Worm (Caenorhabditis elegans) whole organism, L4 larva: ENCODE measurements around the gene Y97E10AR.6.

Source experiments
- D1046.2 ChIP-seq: fragments of 200-800 bp; sonication (Bioruptor generic); IDR thresholded peaks from 2 replicates; pipeline ENCODE4 v1.3.6; 2022; ENCODE audit warnings: missing genetic modification characterization, missing compliant biosample characterization
- F37D6.2 ChIP-seq: sonication (generic microtip); optimal IDR thresholded peaks from 2 replicates; lab custom pipeline; 2016; ENCODE audit warnings: mild to moderate bottlenecking, missing genetic modification characterization, missing compliant biosample characterization
- T20F7.1 ChIP-seq: fragments of 200-800 bp; sonication (Bioruptor generic); optimal IDR thresholded peaks from 2 replicates; lab custom pipeline; 2018; ENCODE audit warnings: mild to moderate bottlenecking, missing genetic modification characterization, missing compliant biosample characterization
- T26A8.4 ChIP-seq: fragments of 200-800 bp; sonication (Bioruptor generic); IDR thresholded peaks from 2 replicates; pipeline ENCODE4 v1.3.6; 2022; ENCODE audit warnings: missing genetic modification characterization, missing compliant biosample characterization
- Y75B8A.6 ChIP-seq: fragments of 200-800 bp; sonication (Bioruptor generic); IDR thresholded peaks from 2 replicates; pipeline ENCODE4 v1.3.6; 2022; ENCODE audit warnings: missing genetic modification reagents, missing genetic modification characterization, missing compliant biosample characterization
- aha-1 ChIP-seq: fragments of 150-350 bp; peaks from one replicate; lab custom pipeline; 2014; ENCODE audit warnings: missing biosample characterization, missing genetic modification characterization
- ama-1 ChIP-seq: fragments of 150-350 bp; optimal IDR thresholded peaks from 2 replicates; lab custom pipeline; 2014; ENCODE audit warnings: inconsistent platforms, mixed read lengths
- attf-4 ChIP-seq: sonication (generic microtip); optimal IDR thresholded peaks from 3 replicates; lab custom pipeline; 2017; ENCODE audit warnings: missing biosample characterization, missing genetic modification characterization
- ceh-20 ChIP-seq: fragments of 200-800 bp; sonication (Bioruptor generic); IDR thresholded peaks from 2 replicates; pipeline ENCODE4 v1.3.6; 2022; ENCODE audit warnings: missing genetic modification reagents, missing genetic modification characterization, missing compliant biosample characterization
- ceh-62 ChIP-seq: sonication (generic microtip); optimal IDR thresholded peaks from 2 replicates; lab custom pipeline; 2017; ENCODE audit warnings: missing biosample characterization, missing genetic modification characterization
- ctbp-1 ChIP-seq: fragments of 200-800 bp; sonication (Bioruptor generic); IDR thresholded peaks from 2 replicates; pipeline ENCODE4 v1.3.6; 2022; ENCODE audit warnings: missing genetic modification reagents, missing genetic modification characterization, missing compliant biosample characterization
- dmd-8 ChIP-seq: fragments of 200-800 bp; sonication (Bioruptor generic); IDR thresholded peaks from 2 replicates; pipeline ENCODE4 v1.3.6; 2022; ENCODE audit warnings: missing genetic modification characterization, missing compliant biosample characterization
- dve-1 ChIP-seq: sonication (generic microtip); optimal IDR thresholded peaks from 2 replicates; lab custom pipeline; 2017; ENCODE audit warnings: antibody characterized with exemption, mild to moderate bottlenecking, missing genetic modification characterization, missing compliant biosample characterization; ENCODE audit not compliant: insufficient read depth
- egl-43 ChIP-seq: fragments of 200-800 bp; sonication (Bioruptor generic); IDR thresholded peaks from 2 replicates; pipeline ENCODE4 v1.3.6; 2022; ENCODE audit warnings: missing genetic modification reagents, missing genetic modification characterization, missing compliant biosample characterization
- fkh-10 ChIP-seq: fragments of 150-350 bp; optimal IDR thresholded peaks from 2 replicates; lab custom pipeline; 2014; ENCODE audit warnings: missing biosample characterization, missing genetic modification reagents, missing genetic modification characterization
- lin-1 ChIP-seq: fragments of 200-800 bp; sonication (Bioruptor generic); IDR thresholded peaks from 2 replicates; pipeline ENCODE4 v1.3.6; 2022; ENCODE audit warnings: missing genetic modification reagents, missing genetic modification characterization, missing compliant biosample characterization
- lin-15B ChIP-seq: fragments of 150-350 bp; sonication (generic microtip); optimal IDR thresholded peaks from 3 replicates; lab custom pipeline; 2014; ENCODE audit warnings: missing biosample characterization, missing genetic modification characterization
- madf-9 ChIP-seq: fragments of 200-800 bp; sonication (Bioruptor generic); conservative IDR thresholded peaks from 2 replicates; pipeline ENCODE4 v1.3.6; 2022; ENCODE audit warnings: missing genetic modification reagents, missing genetic modification characterization, missing compliant biosample characterization
- mep-1 ChIP-seq: fragments of 150-350 bp; sonication (generic microtip); optimal IDR thresholded peaks from 3 replicates; lab custom pipeline; 2014; ENCODE audit warnings: missing biosample characterization, missing genetic modification characterization
- mes-2 ChIP-seq: sonication (generic microtip); optimal IDR thresholded peaks from 2 replicates; lab custom pipeline; 2016; ENCODE audit warnings: missing genotype, mild to moderate bottlenecking, missing genetic modification characterization, missing compliant biosample characterization; ENCODE audit not compliant: poor library complexity, severe bottlenecking
- mxl-3 ChIP-seq: fragments of 200-800 bp; sonication (Bioruptor generic); optimal IDR thresholded peaks from 2 replicates; lab custom pipeline; 2018; ENCODE audit warnings: mild to moderate bottlenecking, missing genetic modification characterization, missing compliant biosample characterization
- nhr-102 ChIP-seq: sonication (generic microtip); optimal IDR thresholded peaks from 2 replicates; lab custom pipeline; 2016; ENCODE audit warnings: mild to moderate bottlenecking, missing genetic modification characterization, moderate library complexity, missing compliant biosample characterization
- nhr-41 ChIP-seq: fragments of 200-800 bp; sonication (Bioruptor generic); IDR thresholded peaks from 2 replicates; pipeline ENCODE4 v1.3.6; 2022; ENCODE audit warnings: missing genetic modification reagents, missing genetic modification characterization, missing compliant biosample characterization
- nhr-42 ChIP-seq: fragments of 200-800 bp; sonication (Bioruptor generic); IDR thresholded peaks from 2 replicates; pipeline ENCODE4 v1.3.6; 2022; ENCODE audit warnings: missing genetic modification characterization, missing compliant biosample characterization
- nhr-48 ChIP-seq: sonication (generic microtip); optimal IDR thresholded peaks from 2 replicates; lab custom pipeline; 2016; ENCODE audit warnings: mild to moderate bottlenecking, missing genetic modification characterization, missing compliant biosample characterization
- nhr-77 ChIP-seq: fragments of 150-350 bp; optimal IDR thresholded peaks from 2 replicates; lab custom pipeline; 2014; ENCODE audit warnings: missing biosample characterization, missing genetic modification characterization
- pqm-1 ChIP-seq: sonication (generic microtip); optimal IDR thresholded peaks from 2 replicates; lab custom pipeline; 2017; ENCODE audit warnings: missing biosample characterization, missing genetic modification characterization
- rbr-2 ChIP-seq: sonication (generic microtip); optimal IDR thresholded peaks from 2 replicates; lab custom pipeline; 2016; ENCODE audit warnings: missing genotype, missing genetic modification characterization, missing compliant biosample characterization
- snpc-1.2 ChIP-seq: fragments of 200-800 bp; sonication (Bioruptor generic); IDR thresholded peaks from 2 replicates; pipeline ENCODE4 v1.3.6; 2022; ENCODE audit warnings: missing genetic modification reagents, missing genetic modification characterization, missing compliant biosample characterization
- spr-1 ChIP-seq: sonication (generic microtip); optimal IDR thresholded peaks from 2 replicates; lab custom pipeline; 2016; ENCODE audit warnings: mild to moderate bottlenecking, missing genetic modification characterization, missing compliant biosample characterization
- spr-3 ChIP-seq: fragments of 200-800 bp; sonication (Bioruptor generic); optimal IDR thresholded peaks from 2 replicates; lab custom pipeline; 2018; ENCODE audit warnings: mild to moderate bottlenecking, missing genetic modification characterization, missing compliant biosample characterization
- unc-62 ChIP-seq, 3 experiments: fragments of 150-350 bp in 1 of 3; sonication (generic microtip); optimal IDR thresholded peaks in 2 of 3; peaks in 1 of 3; 1 replicate in 1 of 3; 2 replicates in 2 of 3; lab custom pipeline; 2014 to 2017; ENCODE audit warnings: missing biosample characterization in 3 of 3, missing genetic modification characterization in 3 of 3, missing genetic modification reagents in 3 of 3, missing genotype in 1 of 3
- zip-2 ChIP-seq: fragments of 150-350 bp; optimal IDR thresholded peaks from 2 replicates; lab custom pipeline; 2014; ENCODE audit warnings: missing biosample characterization, missing genetic modification characterization

Gene Y97E10AR.6

DNA sequence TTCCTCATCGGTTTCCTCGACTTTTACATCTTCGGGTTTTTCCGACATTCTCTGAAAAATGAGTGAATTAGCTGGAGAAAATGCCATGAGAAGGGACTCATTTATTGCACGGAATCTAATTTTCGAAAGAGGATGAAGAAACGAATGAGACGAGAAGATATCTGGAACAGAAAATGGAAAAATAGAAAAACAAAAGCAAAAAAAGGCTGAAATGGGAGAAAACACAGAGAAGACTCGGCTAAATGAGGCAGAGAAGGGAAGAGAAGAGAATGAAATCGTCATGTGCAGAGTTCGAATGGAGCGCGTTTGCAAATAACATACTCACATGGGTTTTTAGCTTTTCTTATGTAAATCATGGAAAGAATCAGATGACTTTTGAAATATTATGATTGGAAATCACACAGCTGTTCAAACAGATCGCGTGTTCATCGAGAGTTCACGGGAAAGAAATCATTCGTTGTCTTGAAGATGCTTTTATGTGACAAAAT is at the start of gene Y97E10AR.6 (continued):
- TF ChIP-seq nhr-48 (tag; lab: Kevin White, UChicago) = no peak
- no peak for TF ChIP-seq madf-9 (GFP tag; lab: Robert Waterston, UW)
- TF ChIP-seq spr-3 = no peak
- TF ChIP-seq ceh-20 (GFP tag; lab: Robert Waterston, UW) = no peak
- TF ChIP-seq mes-2 (tag; lab: Kevin White, UChicago) = peak; percentile 47
- TF ChIP-seq lin-15B (tag; lab: Kevin White, UChicago) = no peak
- TF ChIP-seq ama-1 = peak; percentile 50
- TF ChIP-seq Y75B8A.6 (GFP tag; lab: Robert Waterston, UW) = no peak
- no peak for TF ChIP-seq egl-43 (GFP tag; lab: Robert Waterston, UW)
- no peak for TF ChIP-seq ctbp-1 (GFP tag; lab: Robert Waterston, UW)
- TF ChIP-seq mxl-3 (GFP tag; lab: Kevin White, UChicago) = peak; percentile 6
- TF ChIP-seq nhr-41 (GFP tag; lab: Robert Waterston, UW) = no peak
- peak; percentile 31 for TF ChIP-seq T20F7.1

DNA sequence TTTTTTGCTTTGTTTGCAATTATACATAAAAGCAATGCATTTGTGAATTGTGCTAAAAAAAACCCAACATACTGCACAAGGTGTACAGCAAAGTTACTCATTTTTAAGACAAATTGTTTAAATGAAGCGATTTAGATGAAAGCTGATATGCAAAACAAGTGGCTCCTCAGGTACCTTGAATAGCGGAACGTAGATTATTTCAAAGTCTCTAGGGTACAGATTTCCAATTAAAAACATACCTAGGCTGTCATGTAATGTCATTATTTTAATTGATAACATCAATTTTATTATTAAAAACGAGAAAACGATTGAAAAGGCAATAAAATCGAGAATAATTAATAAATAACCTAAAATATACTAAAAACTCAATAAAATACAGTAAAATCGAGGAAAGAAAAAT is 48.3 kb upstream of the Y97E10AR.6 start, which contains the start of gene str-139:
str-139 (minus strand) TSS at position 101 of the 400 bp plus-strand sequence.
- TF ChIP-seq mxl-3 (GFP tag; lab: Kevin White, UChicago) = no peak
- no peak for TF ChIP-seq zip-2 (tag; lab: Kevin White, UChicago)
- TF ChIP-seq D1046.2 (GFP tag; lab: Robert Waterston, UW) = no peak
- no peak for TF ChIP-seq mes-2 (tag; lab: Kevin White, UChicago)
- no peak for TF ChIP-seq T26A8.4
- no peak for TF ChIP-seq nhr-42 (GFP tag; lab: Robert Waterston, UW)
- TF ChIP-seq attf-4 (tag; lab: Kevin White, UChicago) = no peak
- no peak for TF ChIP-seq ama-1
- no peak for TF ChIP-seq ceh-62 (tag; lab: Kevin White, UChicago)
- TF ChIP-seq pqm-1 (tag; lab: Kevin White, UChicago) = no peak
- TF ChIP-seq spr-1 (tag; lab: Kevin White, UChicago) = no peak
- TF ChIP-seq dmd-8 = no peak
- TF ChIP-seq T20F7.1 = no peak
- TF ChIP-seq lin-1 (GFP tag; lab: Robert Waterston, UW) = no peak
- TF ChIP-seq Y75B8A.6 (GFP tag; lab: Robert Waterston, UW) = no peak
- no peak for TF ChIP-seq rbr-2 (tag; lab: Kevin White, UChicago)
- TF ChIP-seq mep-1 (tag; lab: Kevin White, UChicago) = no peak
- TF ChIP-seq dve-1 (tag; lab: Kevin White, UChicago) = no peak
- TF ChIP-seq nhr-77 (tag; lab: Kevin White, UChicago) = no peak

DNA sequence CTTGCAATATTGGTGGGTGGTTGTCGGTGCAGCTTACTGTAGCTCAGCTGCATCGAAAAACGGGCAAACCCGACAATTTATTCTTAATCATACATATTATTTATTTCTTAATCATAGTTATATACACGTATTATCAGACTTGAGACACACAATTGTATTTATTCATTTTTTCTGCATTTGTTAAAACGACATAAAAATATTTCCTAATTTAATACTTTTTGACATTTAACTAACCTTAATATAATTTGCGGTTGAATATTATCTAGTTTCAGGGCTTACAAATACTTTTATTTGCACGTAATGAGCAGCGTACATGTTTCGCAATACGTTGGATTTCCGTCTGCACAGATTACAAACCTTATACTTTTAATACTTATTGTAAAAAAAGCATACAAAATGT is 44.6 kb upstream of the Y97E10AR.6 start, which contains the start of gene str-138:
str-138 (plus strand) TSS at position 301 of the 400 bp plus-strand sequence.
- TF ChIP-seq nhr-102 (tag; lab: Kevin White, UChicago) (no peak), nhr-48 (tag; lab: Kevin White, UChicago) (no peak), fkh-10 (GFP tag; lab: Kevin White, UChicago) (no peak)

DNA sequence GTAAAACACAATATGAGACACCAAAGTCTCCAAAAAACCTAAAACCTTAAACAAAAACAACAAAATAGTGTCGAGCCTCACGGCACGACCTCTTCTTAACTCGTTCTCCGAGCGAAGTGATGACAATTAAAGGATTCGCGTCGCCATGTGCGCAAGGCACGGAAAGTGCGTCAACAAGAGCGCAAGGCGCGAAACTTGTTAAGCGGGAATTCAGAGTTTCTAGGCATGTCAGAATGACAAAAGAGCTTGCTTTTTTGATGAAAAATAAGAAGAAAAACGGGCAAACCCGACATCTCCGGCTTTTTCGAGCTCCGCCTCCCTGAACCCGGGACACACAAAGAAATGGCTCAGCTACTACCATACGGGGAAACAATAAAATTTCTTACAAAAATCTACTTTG is 44.0 kb upstream of the Y97E10AR.6 start:
- 0 out of 2 replicates have a peak, but pooled peaks have one; percentile 24 for TF ChIP-seq snpc-1.2

DNA sequence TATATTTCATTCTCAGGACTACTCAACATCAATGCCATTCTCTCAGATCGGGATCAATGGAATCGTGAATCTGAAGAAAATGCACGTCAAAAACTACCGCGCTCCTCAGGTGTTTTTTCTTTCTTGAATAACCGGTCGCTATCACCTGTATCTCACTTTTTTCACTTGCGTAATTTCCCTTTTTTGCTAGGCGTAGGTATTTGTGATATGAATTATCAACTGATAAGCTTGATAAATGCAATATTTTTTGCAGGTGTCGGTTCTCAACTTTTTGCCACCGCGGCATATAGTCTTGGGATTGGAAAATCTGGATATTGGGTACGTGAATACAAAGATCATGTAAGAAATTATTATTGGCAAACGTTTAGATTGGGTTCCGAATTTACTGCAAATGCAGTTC is 41.4 kb upstream of the Y97E10AR.6 start:
- peak; percentile 31 for TF ChIP-seq aha-1 (tag; lab: Kevin White, UChicago)
- TF ChIP-seq F37D6.2 = no peak
- TF ChIP-seq nhr-48 (tag; lab: Kevin White, UChicago) = peak; percentile 23
- peak in 1 of 2 experiments; percentile 70 for TF ChIP-seq unc-62 (GFP tag; optimal IDR thresholded peaks at IDR 0.05 in 1 of 2; lab: Kevin White, UChicago)
- no peak for TF ChIP-seq unc-62 (tag; optimal IDR thresholded peaks at IDR 0.05; lab: Kevin White, UChicago)
